Worm (Caenorhabditis elegans) whole organism, L1 larva: Measurements from ENCODE around the gene Y39H10B.2.

Source experiments
- C34B4.2 ChIP-seq: sonication (generic microtip); optimal IDR thresholded peaks from 2 replicates; lab custom pipeline; 2017; ENCODE audit warnings: mild to moderate bottlenecking, missing genetic modification characterization, missing compliant biosample characterization
- dpl-1 ChIP-seq, 3 experiments: fragments of 150-350 bp in 2 of 3; sonication (generic microtip) in 1 of 3; optimal IDR thresholded peaks; 2 replicates each; lab custom pipeline; 2014 to 2017; ENCODE audit warnings: missing biosample characterization in 3 of 3, missing genetic modification characterization in 3 of 3, missing genetic modification reagents in 3 of 3
- efl-1 ChIP-seq, 4 experiments: fragments of 150-350 bp; optimal IDR thresholded peaks in 3 of 4; peaks in 1 of 4; 1 replicate in 1 of 4; 2 replicates in 3 of 4; lab custom pipeline; 2014; ENCODE audit warnings: missing biosample characterization in 2 of 4, missing genetic modification characterization in 2 of 4, missing genetic modification reagents in 2 of 4
- elt-2 ChIP-seq: sonication (generic microtip); optimal IDR thresholded peaks from 2 replicates; lab custom pipeline; 2016; ENCODE audit warnings: missing genetic modification characterization, mild to moderate bottlenecking, inconsistent platforms, missing compliant biosample characterization, missing genetic modification reagents
- fos-1 ChIP-seq: fragments of 150-350 bp; optimal IDR thresholded peaks from 2 replicates; lab custom pipeline; 2014; ENCODE audit warnings: missing biosample characterization, missing genetic modification characterization
- mdl-1 ChIP-seq, 2 experiments: fragments of 150-350 bp; optimal IDR thresholded peaks; 2 replicates each; lab custom pipeline; 2014 to 2017; ENCODE audit warnings: missing biosample characterization in 2 of 2, missing genetic modification characterization in 2 of 2, inconsistent platforms in 1 of 2
- nhr-77 ChIP-seq: fragments of 150-350 bp; optimal IDR thresholded peaks from 2 replicates; lab custom pipeline; 2014; ENCODE audit warnings: missing biosample characterization, missing genetic modification characterization
- pax-3 ChIP-seq: fragments of 200-800 bp; sonication (Bioruptor generic); optimal IDR thresholded peaks from 2 replicates; lab custom pipeline; 2018; ENCODE audit warnings: mild to moderate bottlenecking, missing genetic modification characterization, moderate library complexity, missing compliant biosample characterization
- rnt-1 ChIP-seq: sonication (generic microtip); optimal IDR thresholded peaks from 2 replicates; lab custom pipeline; 2016; ENCODE audit warnings: mild to moderate bottlenecking, missing genetic modification characterization, moderate library complexity, missing compliant biosample characterization
- snpc-4 ChIP-seq: fragments of 150-350 bp; optimal IDR thresholded peaks from 2 replicates; lab custom pipeline; 2014; ENCODE audit warnings: missing biosample characterization, missing genetic modification characterization

DNA sequence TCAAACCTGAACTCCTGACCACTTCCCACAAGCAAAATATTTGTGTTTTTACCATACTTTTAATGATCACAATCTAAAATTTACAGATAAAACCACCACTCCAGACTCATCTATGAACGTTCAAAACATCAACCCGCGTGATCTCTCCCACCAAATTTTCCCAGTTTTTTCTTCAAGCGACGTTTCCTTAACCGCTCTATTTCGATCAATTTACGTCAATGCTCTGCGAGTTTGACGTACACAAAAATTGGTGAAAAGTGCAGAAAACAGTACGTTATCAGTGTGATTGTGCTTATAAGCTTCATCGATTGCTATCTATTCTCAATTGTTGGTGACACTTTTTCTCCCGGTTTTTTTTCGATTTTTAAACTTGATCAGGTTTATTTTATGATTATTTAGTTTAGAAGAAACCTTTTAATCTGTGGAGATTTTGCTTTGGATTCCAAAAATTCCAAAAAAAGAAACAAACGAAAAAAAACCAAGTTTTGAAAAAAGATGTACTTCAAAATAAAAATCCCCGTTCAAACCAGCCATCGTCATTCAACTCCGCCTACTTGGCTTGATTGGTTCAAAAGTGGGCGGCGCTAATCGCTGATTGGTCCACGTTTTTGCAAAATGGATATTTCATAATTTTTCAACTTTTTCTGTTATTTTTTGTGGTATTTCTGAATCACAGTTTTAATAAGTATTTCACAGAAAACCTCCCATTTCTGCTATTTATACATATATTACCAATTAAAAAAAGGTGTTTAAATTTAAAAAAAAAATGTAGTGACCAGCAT lies 36.1 kb upstream of the Y39H10B.2 start:
- no peak for TF ChIP-seq nhr-77
- no peak for TF ChIP-seq pax-3
- peak; percentile 84 for TF ChIP-seq elt-2 (tag; lab: Kevin White, UChicago)
- TF ChIP-seq C34B4.2 (tag; lab: Kevin White, UChicago), result no peak
- no peak for TF ChIP-seq snpc-4 (tag; lab: Kevin White, UChicago)
- TF ChIP-seq mdl-1 (tag; optimal IDR thresholded peaks at IDR 0.05; lab: Kevin White, UChicago), result peak in 1 of 2 experiments; percentile 13
- TF ChIP-seq dpl-1 (GFP tag; optimal IDR thresholded peaks at IDR 0.05; lab: Kevin White, UChicago), result no peak
- no peak for TF ChIP-seq rnt-1 (tag; lab: Kevin White, UChicago)
- TF ChIP-seq fos-1 (tag; lab: Kevin White, UChicago), result no peak
- no peak for TF ChIP-seq efl-1 (optimal IDR thresholded peaks at IDR 0.05; lab: Kevin White, UChicago)
- TF ChIP-seq efl-1 (GFP tag; optimal IDR thresholded peaks at IDR 0.05 in 1 of 2; lab: Kevin White, UChicago), result no peak
